Worm (Caenorhabditis elegans): ENCODE data around the gene C28H8.2.

DNA sequence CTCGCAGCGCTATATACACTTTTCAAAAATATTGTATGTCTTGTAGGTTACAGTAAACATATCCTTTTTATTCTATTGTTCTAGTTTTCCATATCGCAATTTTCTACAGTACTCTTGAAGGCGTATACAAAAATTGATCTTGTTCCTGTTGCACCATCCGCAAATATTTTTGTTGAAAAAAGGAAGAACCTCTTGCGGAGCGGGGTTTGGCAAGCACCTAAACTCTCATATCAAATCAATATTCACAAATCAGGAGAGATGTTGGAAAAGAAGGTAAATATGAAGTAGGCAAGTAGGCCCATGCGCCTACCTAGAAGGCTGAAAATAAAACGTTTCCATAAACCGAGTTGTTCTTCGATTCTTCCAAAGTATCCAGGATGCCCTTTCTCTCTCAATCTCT, 36.1 kb upstream of the C28H8.2 start, which contains the start of gene C28H8.5:
- TF ChIP-seq ces-1 (GFP tag; optimal IDR thresholded peaks at IDR 0.05) (no peak), lsy-2 (tag; optimal IDR thresholded peaks at IDR 0.05) (no peak), nhr-2 (tag; optimal IDR thresholded peaks at IDR 0.05) (no peak), nhr-237 (tag; optimal IDR thresholded peaks at IDR 0.05) (no peak), unc-62 (GFP tag; optimal IDR thresholded peaks at IDR 0.05) (no peak)

All from whole organism, mixed stage, embryonic.